Fruit fly (Drosophila melanogaster): ENCODE data around the gene Myc.

The Myc gene

DNA sequence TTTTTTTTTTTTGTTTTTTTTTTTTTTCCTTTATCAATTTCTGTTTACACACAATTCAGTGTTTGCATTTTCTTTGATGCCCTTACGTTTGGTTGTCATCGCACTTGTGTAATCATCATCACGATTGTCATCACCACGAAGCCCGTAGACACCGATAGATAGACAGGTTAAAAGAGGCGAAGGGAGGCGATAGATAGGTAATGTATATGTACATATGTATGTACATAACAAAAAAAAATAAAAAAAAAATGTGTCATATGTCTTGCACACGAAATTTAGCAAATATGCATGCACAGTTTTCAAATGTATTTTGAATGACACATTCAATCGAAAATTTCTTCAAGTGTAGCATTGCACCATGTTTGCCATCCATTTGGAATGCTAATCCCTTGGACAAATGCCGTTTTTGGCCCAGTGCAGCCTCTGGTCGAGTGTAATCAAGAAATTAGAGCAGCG, 15.2 kb upstream of the Myc start (continued):
- TF ChIP-seq CG18764 (GFP tag; optimal IDR thresholded peaks at IDR 0.05) (no peak), C15 (GFP tag; IDR thresholded peaks at IDR 0.05) (no peak), CG15601 (tag; optimal IDR thresholded peaks at IDR 0.05) (peak; percentile 56), Abd-B (GFP tag; optimal IDR thresholded peaks at IDR 0.05) (no peak), fu2 (GFP tag; optimal IDR thresholded peaks at IDR 0.05) (no peak), CG17612 (GFP tag; IDR thresholded peaks at IDR 0.05) (no peak), chm (GFP tag; IDR thresholded peaks at IDR 0.05) (peak; percentile 63; the same call in 1 of the 2 replicates), inv (GFP tag; IDR thresholded peaks at IDR 0.05; ENCODE audit: partially characterized antibody) (no peak), CG17385 (GFP tag; optimal IDR thresholded peaks at IDR 0.05) (no peak), gcm2 (GFP tag; optimal IDR thresholded peaks at IDR 0.05) (no peak), CG18011 (GFP tag; optimal IDR thresholded peaks at IDR 0.05) (no peak), cg (GFP tag; optimal IDR thresholded peaks at IDR 0.05) (no peak), run (tag; optimal IDR thresholded peaks at IDR 0.05) (peak; percentile 14), scrt (GFP tag; optimal IDR thresholded peaks at IDR 0.05) (peak; percentile 4), Pdp1 (GFP tag; optimal IDR thresholded peaks at IDR 0.05) (peak in 1 of 2 experiments; percentile 77), NfI (GFP tag; optimal IDR thresholded peaks at IDR 0.05) (no peak), fd96Cb (tag; optimal IDR thresholded peaks at IDR 0.05) (peak; percentile 33), corto (GFP tag; optimal IDR thresholded peaks at IDR 0.05) (no peak), CG8290 (GFP tag; optimal IDR thresholded peaks at IDR 0.05) (no peak), CG8290 (tag; optimal IDR thresholded peaks at IDR 0.05) (peak in 1 of 2 experiments; percentile 13), Side (GFP tag; optimal IDR thresholded peaks at IDR 0.05) (peak; percentile 38), CG15696 (tag; optimal IDR thresholded peaks at IDR 0.05) (peak; percentile 68), unpg (GFP tag; optimal IDR thresholded peaks at IDR 0.05) (peak; percentile 57), CG10267 (tag; optimal IDR thresholded peaks at IDR 0.05) (peak; percentile 10), Bdp1 (GFP tag; optimal IDR thresholded peaks at IDR 0.05) (no peak), CG6272 (GFP tag; IDR thresholded peaks at IDR 0.05) (no peak), salm (tag; optimal IDR thresholded peaks at IDR 0.05) (peak; percentile 63), danr (GFP tag; IDR thresholded peaks at IDR 0.05) (no peak), CG2875 (GFP tag; optimal IDR thresholded peaks at IDR 0.05) (peak; percentile 46), CG30431 (GFP tag; optimal IDR thresholded peaks at IDR 0.05) (no peak), slbo (GFP tag; IDR thresholded peaks at IDR 0.05) (no peak), Sry-β (GFP tag; optimal IDR thresholded peaks at IDR 0.05) (peak; percentile 35), nerfin-1 (tag; optimal IDR thresholded peaks at IDR 0.05) (peak; percentile 42), ERR (GFP tag; optimal IDR thresholded peaks at IDR 0.05) (no peak), fru (optimal IDR thresholded peaks at IDR 0.05) (no peak), CG42726 (GFP tag; IDR thresholded peaks at IDR 0.05; ENCODE audit: partially characterized antibody) (no peak), CG11456 (GFP tag; IDR thresholded peaks at IDR 0.05) (no peak), bigmax (GFP tag; optimal IDR thresholded peaks at IDR 0.05) (peak; percentile 10), CG30403 (GFP tag; optimal IDR thresholded peaks at IDR 0.05) (peak; percentile 17), Hey (tag; optimal IDR thresholded peaks at IDR 0.05) (no peak), jigr1 (GFP tag; IDR thresholded peaks at IDR 0.05) (no peak), vfl (GFP tag; optimal IDR thresholded peaks at IDR 0.05) (no peak), CG11696 (GFP tag; IDR thresholded peaks at IDR 0.05) (no peak), HmgD (GFP tag; optimal IDR thresholded peaks at IDR 0.05) (peak; percentile 1), Hmx (GFP tag; optimal IDR thresholded peaks at IDR 0.05) (no peak), zfh1 (GFP tag; IDR thresholded peaks at IDR 0.05) (peak; percentile 52; the same call in 1 of the 3 replicates), CG1647 (GFP tag; optimal IDR thresholded peaks at IDR 0.05) (peak; percentile 12), Myb (GFP tag; optimal IDR thresholded peaks at IDR 0.05) (no peak), Dref (GFP tag; IDR thresholded peaks at IDR 0.05) (no peak), CG17359 (tag; optimal IDR thresholded peaks at IDR 0.05) (peak; percentile 89), D (optimal IDR thresholded peaks at IDR 0.05) (no peak), D (GFP tag; optimal IDR thresholded peaks at IDR 0.05) (peak; percentile 57)
